Fruit fly (Drosophila melanogaster) whole organism, wandering third instar larva: ENCODE results near the gene CG5510.

Experiments
- Abd-B ChIP-seq: fragments of >200 bp; optimal IDR thresholded peaks from 2 replicates; lab custom pipeline; 2017; ENCODE audit warnings: missing biosample characterization, missing genetic modification characterization
- CG32264 ChIP-seq: fragments of 200-800 bp; sonication (Bioruptor generic); optimal IDR thresholded peaks from 2 replicates; lab custom pipeline; 2016; ENCODE audit warnings: missing biosample characterization, missing genetic modification characterization
- CG9705 ChIP-seq: fragments of 200-800 bp; sonication (Bioruptor generic); optimal IDR thresholded peaks from 2 replicates; lab custom pipeline; 2018; ENCODE audit warnings: missing biosample characterization, mild to moderate bottlenecking, missing genetic modification characterization
- CrebA ChIP-seq: fragments of 200-800 bp; sonication (Bioruptor generic); optimal IDR thresholded peaks from 2 replicates; lab custom pipeline; 2016; ENCODE audit warnings: missing biosample characterization, mild to moderate bottlenecking, missing genetic modification characterization, borderline replicate concordance
- Dfd ChIP-seq: fragments of >200 bp; optimal IDR thresholded peaks from 2 replicates; lab custom pipeline; 2017; ENCODE audit warnings: missing biosample characterization, missing genetic modification characterization
- Dif ChIP-seq: fragments of 200-275, 200-300 bp; sonication (Bioruptor generic); optimal IDR thresholded peaks from 2 replicates; lab custom pipeline; 2018; ENCODE audit warnings: missing biosample characterization, missing genetic modification characterization; ENCODE audit not compliant: partially characterized antibody
- GATAd ChIP-seq: sonication (Bioruptor generic); optimal IDR thresholded peaks from 2 replicates; lab custom pipeline; 2016; ENCODE audit warnings: missing biosample characterization, missing genetic modification characterization
- HLH106 ChIP-seq: fragments of 200-800 bp; optimal IDR thresholded peaks from 3 replicates; lab custom pipeline; 2019; ENCODE audit warnings: missing biosample characterization, mild to moderate bottlenecking, missing genetic modification characterization, moderate library complexity
- Hnf4 ChIP-seq: fragments of 200-800 bp; sonication (Bioruptor generic); optimal IDR thresholded peaks from 2 replicates; lab custom pipeline; 2016; ENCODE audit warnings: missing biosample characterization, mild to moderate bottlenecking, missing genetic modification characterization
- Hr78 ChIP-seq: fragments of >200 bp; optimal IDR thresholded peaks from 2 replicates; lab custom pipeline; 2017; ENCODE audit warnings: missing biosample characterization, missing genetic modification characterization
- Hr83 ChIP-seq: fragments of 200-300 bp; sonication (Bioruptor generic); optimal IDR thresholded peaks from 2 replicates; lab custom pipeline; 2016; ENCODE audit warnings: missing biosample characterization, mild to moderate bottlenecking, missing genetic modification characterization, moderate library complexity; ENCODE audit not compliant: poor library complexity, severe bottlenecking
- Jra ChIP-seq: sonication (Bioruptor generic); optimal IDR thresholded peaks from 2 replicates; lab custom pipeline; 2016; ENCODE audit warnings: missing biosample characterization, missing genetic modification characterization
- Mio ChIP-seq: sonication (Bioruptor generic); optimal IDR thresholded peaks from 2 replicates; lab custom pipeline; 2016; ENCODE audit warnings: missing biosample characterization, missing genetic modification characterization
- Myc ChIP-seq: fragments of >200 bp; optimal IDR thresholded peaks from 2 replicates; lab custom pipeline; 2017
- N ChIP-seq: fragments of >200 bp; optimal IDR thresholded peaks from 2 replicates; lab custom pipeline; 2018; ENCODE audit warnings: missing biosample characterization, missing external identifiers, missing genetic modification characterization
- OdsH ChIP-seq: fragments of 200-800 bp; sonication (Bioruptor generic); optimal IDR thresholded peaks from 2 replicates; lab custom pipeline; 2016; ENCODE audit warnings: missing biosample characterization, mild to moderate bottlenecking, missing genetic modification characterization
- Rel ChIP-seq, 2 experiments: fragments of 200-800 bp; sonication (Bioruptor generic) in 1 of 2; optimal IDR thresholded peaks; 2 replicates in 1 of 2; 3 replicates in 1 of 2; lab custom pipeline; 2016 to 2019; ENCODE audit warnings: mild to moderate bottlenecking in 2 of 2, missing biosample characterization in 2 of 2, missing genetic modification characterization in 2 of 2, moderate library complexity in 1 of 2
- Sp1 ChIP-seq: fragments of 200-800 bp; sonication (Bioruptor generic); optimal IDR thresholded peaks from 3 replicates; lab custom pipeline; 2019; ENCODE audit warnings: missing biosample characterization, mild to moderate bottlenecking, missing genetic modification characterization, moderate library complexity
- Vsx2 ChIP-seq: fragments of 200-300, 225-300 bp; sonication (Bioruptor generic); optimal IDR thresholded peaks from 2 replicates; lab custom pipeline; 2018; ENCODE audit warnings: missing biosample characterization, missing genetic modification characterization; ENCODE audit not compliant: partially characterized antibody
- br ChIP-seq: fragments of 200-800 bp; sonication (Bioruptor generic); optimal IDR thresholded peaks from 2 replicates; lab custom pipeline; 2016; ENCODE audit warnings: missing biosample characterization, missing genetic modification characterization
- brk ChIP-seq: fragments of 200-800 bp; sonication (Bioruptor generic); optimal IDR thresholded peaks from 2 replicates; lab custom pipeline; 2016; ENCODE audit warnings: missing biosample characterization, mild to moderate bottlenecking, missing genetic modification characterization
- dl ChIP-seq, 2 experiments: fragments of 175-275, 200-275 bp in 1 of 2; fragments of 200-275 bp in 1 of 2; sonication (Bioruptor generic); optimal IDR thresholded peaks; lab custom pipeline; 2018; ENCODE audit warnings: mild to moderate bottlenecking in 2 of 2, missing biosample characterization in 2 of 2, missing genetic modification characterization in 2 of 2, moderate library complexity in 2 of 2; ENCODE audit not compliant: partially characterized antibody in 2 of 2, insufficient read depth in 1 of 2
- dmrt93B ChIP-seq: fragments of 200-800 bp; sonication (Bioruptor generic); optimal IDR thresholded peaks from 2 replicates; lab custom pipeline; 2018; ENCODE audit warnings: missing biosample characterization, mild to moderate bottlenecking, missing genetic modification characterization
- dsf ChIP-seq: sonication (Bioruptor generic); optimal IDR thresholded peaks from 2 replicates; lab custom pipeline; 2016; ENCODE audit warnings: missing biosample characterization, missing genetic modification characterization, borderline replicate concordance
- ey ChIP-seq: fragments of 200-800 bp; sonication (Bioruptor generic); optimal IDR thresholded peaks from 2 replicates; lab custom pipeline; 2016; ENCODE audit warnings: missing biosample characterization, missing genetic modification characterization
- foxo ChIP-seq, 2 experiments: fragments of 200-800 bp; sonication (Bioruptor generic); optimal IDR thresholded peaks; 2 replicates in 1 of 2; 3 replicates in 1 of 2; lab custom pipeline; 2016 to 2017; ENCODE audit warnings: missing biosample characterization in 2 of 2, missing genetic modification characterization in 2 of 2
- fru ChIP-seq: fragments of 200-800 bp; sonication (Bioruptor generic); optimal IDR thresholded peaks from 3 replicates; lab custom pipeline; 2016; ENCODE audit warnings: missing biosample characterization, mild to moderate bottlenecking, missing genetic modification characterization
- h ChIP-seq: fragments of 200-800 bp; sonication (Bioruptor generic); optimal IDR thresholded peaks from 3 replicates; lab custom pipeline; 2016; ENCODE audit warnings: missing biosample characterization, mild to moderate bottlenecking, missing genetic modification characterization
- jim ChIP-seq: fragments of 175-275, 200-325 bp; sonication (Bioruptor generic); optimal IDR thresholded peaks from 2 replicates; lab custom pipeline; 2016; ENCODE audit warnings: missing biosample characterization, mild to moderate bottlenecking, missing genetic modification characterization
- lola ChIP-seq: fragments of >200 bp; optimal IDR thresholded peaks from 2 replicates; lab custom pipeline; 2017; ENCODE audit warnings: missing biosample characterization, missing genetic modification characterization
- pan ChIP-seq: fragments of >200 bp; optimal IDR thresholded peaks from 2 replicates; lab custom pipeline; 2017
- psq ChIP-seq: fragments of 200-800 bp; sonication (Bioruptor generic); optimal IDR thresholded peaks from 3 replicates; lab custom pipeline; 2017; ENCODE audit warnings: missing biosample characterization, mild to moderate bottlenecking, missing genetic modification characterization, moderate library complexity
- rgr ChIP-seq: fragments of 200-800 bp; sonication (Bioruptor generic); optimal IDR thresholded peaks from 3 replicates; lab custom pipeline; 2016; ENCODE audit warnings: missing biosample characterization, mild to moderate bottlenecking, missing genetic modification characterization
- sage ChIP-seq: fragments of 200-800 bp; sonication (Bioruptor generic); optimal IDR thresholded peaks from 2 replicates; lab custom pipeline; 2016; ENCODE audit warnings: missing biosample characterization, mild to moderate bottlenecking, missing genetic modification characterization
- sv ChIP-seq: fragments of 200-800 bp; sonication (Bioruptor generic); optimal IDR thresholded peaks from 3 replicates; lab custom pipeline; 2016; ENCODE audit warnings: missing biosample characterization, missing genetic modification characterization
- tai ChIP-seq: sonication (Bioruptor generic); optimal IDR thresholded peaks from 2 replicates; lab custom pipeline; 2016; ENCODE audit warnings: missing biosample characterization, missing genetic modification characterization
- usp ChIP-seq: fragments of >200 bp; optimal IDR thresholded peaks from 2 replicates; lab custom pipeline; 2017; ENCODE audit warnings: missing biosample characterization, missing genetic modification characterization
- woc ChIP-seq: sonication (Bioruptor generic); optimal IDR thresholded peaks from 2 replicates; lab custom pipeline; 2016; ENCODE audit warnings: missing biosample characterization, mild to moderate bottlenecking, missing genetic modification characterization

Gene CG5510

dm6 chr3R:24151924-24152809 lies 17.2 kb downstream of the CG5510 start, which contains the start of the genes p38a and CG6178 (continued):
- TF ChIP-seq Vsx2 (GFP tag; lab: Kevin White, UChicago) (no peak), Hnf4 (GFP tag; lab: Kevin White, UChicago) (peak; percentile 62), woc (peak; percentile 55), br (GFP tag; lab: Kevin White, UChicago) (peak; percentile 85)

DNA sequence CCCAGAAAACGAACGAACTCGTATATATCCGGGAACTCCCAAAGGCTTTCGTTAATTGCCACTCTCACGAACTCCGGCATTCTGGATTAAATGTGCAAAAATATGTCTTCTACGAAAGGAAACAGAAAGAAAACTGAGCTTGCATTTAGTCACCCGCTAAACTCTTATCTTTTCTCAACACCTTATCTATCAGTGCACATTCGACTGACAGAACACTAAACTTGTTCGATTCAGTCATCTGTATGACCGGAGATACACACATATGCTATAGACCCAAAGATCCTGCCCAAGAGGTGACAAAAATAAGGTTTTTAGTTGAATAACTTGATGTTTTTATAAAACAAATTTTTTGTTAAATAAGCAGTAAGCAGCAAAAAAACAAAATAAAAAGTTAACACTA lies 19.3 kb downstream of the CG5510 start, which contains the start of gene p38c:
TSS of gene p38c (minus strand) at position 101 of the 400 bp plus-strand sequence.
- TF ChIP-seq Sp1 (GFP tag; lab: Kevin White, UChicago) (no peak), Rel (GFP tag; optimal IDR thresholded peaks at IDR 0.05; lab: Kevin White, UChicago) (no peak), Rel (tag; optimal IDR thresholded peaks at IDR 0.05; lab: Kevin White, UChicago) (peak; percentile 55)

DNA sequence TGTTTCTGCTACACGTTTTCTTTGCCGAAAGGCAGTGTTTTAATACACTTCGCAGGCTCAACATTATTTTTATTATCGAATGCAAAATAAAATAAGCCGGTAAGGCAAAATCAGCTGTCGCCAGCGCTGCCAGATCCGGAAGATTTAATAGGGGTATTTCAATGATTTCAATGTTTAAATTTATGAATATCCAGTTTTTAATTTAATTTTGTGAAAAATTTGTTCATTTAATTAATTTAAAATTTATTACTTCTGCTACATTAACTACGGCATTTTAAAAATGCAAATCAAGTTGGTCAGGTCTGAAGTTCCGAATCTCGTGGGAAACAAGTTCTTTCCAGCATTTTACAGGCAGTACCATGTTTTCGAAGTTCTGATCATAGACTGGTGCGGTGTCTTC lies 20.5 kb downstream of the CG5510 start, which contains the start of gene Slimp:
TSS of gene Slimp (minus strand) at position 130 of the 400 bp plus-strand sequence.
- TF ChIP-seq jim (GFP tag; lab: Kevin White, UChicago) (no peak), HLH106 (tag; lab: Kevin White, UChicago) (peak; percentile 50), Abd-B (GFP tag; lab: Kevin White, UChicago) (no peak), fru (GFP tag; lab: Kevin White, UChicago) (peak; percentile 28), psq (GFP tag; lab: Kevin White, UChicago) (peak; percentile 19), CG32264 (GFP tag; lab: Kevin White, UChicago) (no peak), Jra (GFP tag; lab: Kevin White, UChicago) (no peak), tai (GFP tag; lab: Kevin White, UChicago) (no peak), Hr83 (GFP tag; lab: Kevin White, UChicago) (no peak), CG9705 (GFP tag; lab: Kevin White, UChicago) (peak; percentile 13), dsf (GFP tag; lab: Kevin White, UChicago) (no peak), sv (GFP tag; lab: Kevin White, UChicago) (peak; percentile 1), Sp1 (GFP tag; lab: Kevin White, UChicago) (peak; percentile 10), usp (GFP tag; lab: Kevin White, UChicago) (no peak), brk (GFP tag; lab: Kevin White, UChicago) (no peak), h (peak; percentile 53), dl (GFP tag; optimal IDR thresholded peaks at IDR 0.05; lab: Kevin White, UChicago; ENCODE audit: insufficient read depth in 1 of 2, partially characterized antibody in 2 of 2) (no peak), pan (no peak), GATAd (no peak), Vsx2 (GFP tag; lab: Kevin White, UChicago) (no peak), foxo (GFP tag; optimal IDR thresholded peaks at IDR 0.05; lab: Kevin White, UChicago) (peak in 1 of 2 experiments; percentile 49), br (GFP tag; lab: Kevin White, UChicago) (peak; percentile 40), Rel (GFP tag; optimal IDR thresholded peaks at IDR 0.05; lab: Kevin White, UChicago) (no peak), Rel (tag; optimal IDR thresholded peaks at IDR 0.05; lab: Kevin White, UChicago) (peak; percentile 18), lola (no peak), Mio (GFP tag; lab: Kevin White, UChicago) (no peak), sage (GFP tag; lab: Kevin White, UChicago) (peak; percentile 43), Dif (GFP tag; lab: Kevin White, UChicago) (no peak), woc (peak; percentile 37), dmrt93B (GFP tag; lab: Kevin White, UChicago) (no peak), OdsH (no peak), CrebA (no peak), Dfd (no peak), rgr (GFP tag; lab: Kevin White, UChicago) (peak; percentile 55), Myc (lab: Kevin White, UChicago) (no peak), ey (GFP tag; lab: Kevin White, UChicago) (peak; percentile 37), N (no peak), Hr78 (GFP tag; lab: Kevin White, UChicago) (no peak), Hnf4 (GFP tag; lab: Kevin White, UChicago) (peak; percentile 38)
